Worm (Caenorhabditis elegans) whole organism, L4 larva: ENCODE results near the gene ubc-19.

Experiments used
- F37D6.2 ChIP-seq: sonication (generic microtip); optimal IDR thresholded peaks from 2 replicates; lab custom pipeline; 2016; ENCODE audit warnings: mild to moderate bottlenecking, missing genetic modification characterization, missing compliant biosample characterization
- ama-1 ChIP-seq: fragments of 150-350 bp; optimal IDR thresholded peaks from 2 replicates; lab custom pipeline; 2014; ENCODE audit warnings: inconsistent platforms, mixed read lengths
- daf-12 ChIP-seq: fragments of 150-350 bp; optimal IDR thresholded peaks from 2 replicates; lab custom pipeline; 2014; ENCODE audit warnings: missing biosample characterization, missing genetic modification reagents, missing genetic modification characterization
- fkh-10 ChIP-seq: fragments of 150-350 bp; optimal IDR thresholded peaks from 2 replicates; lab custom pipeline; 2014; ENCODE audit warnings: missing biosample characterization, missing genetic modification reagents, missing genetic modification characterization
- lin-39 ChIP-seq: fragments of 150-350 bp; optimal IDR thresholded peaks from 2 replicates; lab custom pipeline; 2014; ENCODE audit warnings: missing biosample characterization, missing genetic modification reagents, missing genetic modification characterization
- lir-3 ChIP-seq: sonication (generic microtip); optimal IDR thresholded peaks from 2 replicates; lab custom pipeline; 2016; ENCODE audit warnings: mild to moderate bottlenecking, missing genetic modification characterization, missing compliant biosample characterization
- lsy-2 ChIP-seq, 2 experiments: fragments of 150-350 bp in 1 of 2; sonication (generic microtip) in 1 of 2; optimal IDR thresholded peaks; 2 replicates each; lab custom pipeline; 2014 to 2017; ENCODE audit warnings: missing biosample characterization in 2 of 2, missing genetic modification characterization in 2 of 2
- nhr-11 ChIP-seq: fragments of 150-350 bp; optimal IDR thresholded peaks from 2 replicates; lab custom pipeline; 2014; ENCODE audit warnings: missing biosample characterization, missing genetic modification characterization
- nhr-237 ChIP-seq: sonication (generic microtip); optimal IDR thresholded peaks from 2 replicates; lab custom pipeline; 2017; ENCODE audit warnings: missing biosample characterization, missing genetic modification characterization
- nhr-25 ChIP-seq: sonication (generic microtip); optimal IDR thresholded peaks from 2 replicates; lab custom pipeline; 2017; ENCODE audit warnings: missing genetic modification characterization, mild to moderate bottlenecking, missing compliant biosample characterization, antibody characterized with exemption, moderate library complexity, borderline replicate concordance; ENCODE audit not compliant: insufficient read depth
- nhr-76 ChIP-seq: fragments of 150-350 bp; optimal IDR thresholded peaks from 2 replicates; lab custom pipeline; 2014; ENCODE audit warnings: missing biosample characterization, missing genetic modification characterization
- skn-1 ChIP-seq: fragments of 150-350 bp; optimal IDR thresholded peaks from 2 replicates; lab custom pipeline; 2014; ENCODE audit warnings: missing biosample characterization, missing genetic modification characterization
- snpc-4 ChIP-seq: fragments of 150-350 bp; optimal IDR thresholded peaks from 2 replicates; lab custom pipeline; 2014; ENCODE audit warnings: missing biosample characterization, missing genetic modification characterization

DNA sequence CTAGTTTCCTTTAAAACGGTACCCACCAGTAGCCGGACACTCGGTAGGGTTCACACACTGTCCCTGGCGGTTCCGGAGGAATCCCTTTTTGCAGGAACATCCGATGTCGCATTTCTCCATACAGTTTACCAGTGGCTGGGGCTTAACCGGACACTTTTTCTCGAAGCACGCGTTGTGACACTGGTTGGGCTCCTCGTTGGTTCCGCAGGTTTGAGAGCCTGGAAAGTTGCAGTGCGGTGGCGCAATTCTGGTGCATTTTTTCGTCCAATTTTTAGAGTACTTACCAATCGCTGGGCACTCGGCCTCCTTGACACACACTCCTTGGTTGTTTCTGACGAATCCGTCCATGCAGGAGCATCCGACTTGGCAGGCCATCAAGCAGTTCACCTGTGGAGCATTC, 27.2 kb downstream of the ubc-19 start:
- TF ChIP-seq lsy-2 (tag; optimal IDR thresholded peaks at IDR 0.05; lab: Kevin White, UChicago) (no peak), skn-1 (no peak), lin-39 (no peak), lir-3 (tag; lab: Kevin White, UChicago) (no peak), F37D6.2 (no peak), snpc-4 (tag; lab: Kevin White, UChicago) (no peak), nhr-76 (tag; lab: Kevin White, UChicago) (no peak), fkh-10 (no peak), nhr-25 (tag; lab: Kevin White, UChicago) (no peak), nhr-237 (tag; lab: Kevin White, UChicago) (no peak), nhr-11 (tag; lab: Kevin White, UChicago) (no peak), daf-12 (no peak), ama-1 (lab: Kevin White, UChicago) (no peak)
